Worm (Caenorhabditis elegans) whole organism, young adult: ENCODE results near the gene Y82E9BR.9.
"Not testable (repeated sequence)": the region's sequence is repeated elsewhere in the genome, so short reads cannot be mapped to it uniquely, and the experiment has no call there.

Experiments
- B0261.1 ChIP-seq: sonication (generic microtip); optimal IDR thresholded peaks from 2 replicates; lab custom pipeline; 2016; ENCODE audit warnings: mild to moderate bottlenecking, missing genetic modification characterization, moderate library complexity, missing compliant biosample characterization
- F10E7.11 ChIP-seq: sonication (generic microtip); optimal IDR thresholded peaks from 2 replicates; lab custom pipeline; 2017; ENCODE audit warnings: mild to moderate bottlenecking, missing genetic modification characterization, moderate library complexity, missing compliant biosample characterization
- F33H1.4 ChIP-seq: fragments of 200-800 bp; sonication (Bioruptor generic); IDR thresholded peaks from 2 replicates; pipeline ENCODE4 v1.3.6; 2022; ENCODE audit warnings: missing genetic modification reagents, missing genetic modification characterization, missing compliant biosample characterization
- F52B5.7 ChIP-seq: sonication (generic microtip); optimal IDR thresholded peaks from 2 replicates; lab custom pipeline; 2016; ENCODE audit warnings: mild to moderate bottlenecking, missing genetic modification characterization, missing compliant biosample characterization
- K11D2.4 ChIP-seq: fragments of 200-800 bp; sonication (Bioruptor generic); IDR thresholded peaks from 2 replicates; pipeline ENCODE4 v1.3.6; 2022; ENCODE audit warnings: missing genetic modification reagents, missing genetic modification characterization, missing compliant biosample characterization
- Y53F4B.3 ChIP-seq: fragments of 200-800 bp; sonication (Bioruptor generic); IDR thresholded peaks from 2 replicates; pipeline ENCODE4 v1.3.6; 2022; ENCODE audit warnings: missing genetic modification reagents, missing genetic modification characterization, missing compliant biosample characterization
- attf-5 ChIP-seq: fragments of 200-800 bp; sonication (Bioruptor generic); optimal IDR thresholded peaks from 2 replicates; lab custom pipeline; 2018; ENCODE audit warnings: mild to moderate bottlenecking, missing genetic modification characterization, missing compliant biosample characterization
- ccch-3 ChIP-seq: fragments of 200-800 bp; sonication (Bioruptor generic); optimal IDR thresholded peaks from 2 replicates; lab custom pipeline; 2018; ENCODE audit warnings: mild to moderate bottlenecking, missing genetic modification characterization, missing compliant biosample characterization
- cebp-2 ChIP-seq: fragments of 200-800 bp; sonication (Bioruptor generic); IDR thresholded peaks from 2 replicates; pipeline ENCODE4 v1.3.6; 2022; ENCODE audit warnings: missing genetic modification characterization, missing compliant biosample characterization
- ceh-58 ChIP-seq: fragments of 200-800 bp; sonication (Bioruptor generic); IDR thresholded peaks from 2 replicates; pipeline ENCODE4 v1.3.6; 2022; ENCODE audit warnings: missing genetic modification characterization, missing compliant biosample characterization
- ceh-79 ChIP-seq: sonication (generic microtip); optimal IDR thresholded peaks from 2 replicates; lab custom pipeline; 2017; ENCODE audit warnings: mild to moderate bottlenecking, missing genetic modification characterization, missing compliant biosample characterization
- die-1 ChIP-seq: sonication (generic microtip); optimal IDR thresholded peaks from 2 replicates; lab custom pipeline; 2016; ENCODE audit warnings: missing genotype, mild to moderate bottlenecking, missing genetic modification characterization, missing compliant biosample characterization
- egrh-3 ChIP-seq: fragments of 200-800 bp; sonication (Bioruptor generic); IDR thresholded peaks from 2 replicates; pipeline ENCODE4 v1.3.6; 2022; ENCODE audit warnings: missing genetic modification reagents, missing genetic modification characterization, missing compliant biosample characterization
- ekl-4 ChIP-seq: fragments of 200-800 bp; sonication (Bioruptor generic); IDR thresholded peaks from 2 replicates; pipeline ENCODE4 v1.3.6; 2022; ENCODE audit warnings: missing genetic modification reagents, missing genetic modification characterization, missing compliant biosample characterization
- him-1 ChIP-seq: sonication (generic microtip); optimal IDR thresholded peaks from 2 replicates; lab custom pipeline; 2016; ENCODE audit warnings: missing genotype, missing genetic modification reagents, missing genetic modification characterization, missing compliant biosample characterization
- hlh-12 ChIP-seq: sonication (generic microtip); optimal IDR thresholded peaks from 2 replicates; lab custom pipeline; 2016; ENCODE audit warnings: missing genetic modification characterization, missing compliant biosample characterization
- hmg-20 ChIP-seq: fragments of 200-800 bp; sonication (Bioruptor generic); IDR thresholded peaks from 2 replicates; pipeline ENCODE4 v1.3.6; 2022; ENCODE audit warnings: missing genetic modification reagents, missing genetic modification characterization, missing compliant biosample characterization
- lin-26 ChIP-seq: fragments of 200-800 bp; sonication (Bioruptor generic); IDR thresholded peaks from 2 replicates; pipeline ENCODE4 v1.3.6; 2022; ENCODE audit warnings: missing genetic modification reagents, missing genetic modification characterization, missing compliant biosample characterization
- lin-54 ChIP-seq: fragments of 200-800 bp; sonication (Bioruptor generic); optimal IDR thresholded peaks from 2 replicates; lab custom pipeline; 2018; ENCODE audit warnings: mild to moderate bottlenecking, missing genetic modification characterization, missing compliant biosample characterization
- lir-1 ChIP-seq: fragments of 200-800 bp; sonication (Bioruptor generic); conservative IDR thresholded peaks from 2 replicates; pipeline ENCODE4 v1.3.6; 2022; ENCODE audit warnings: missing genetic modification reagents, missing genetic modification characterization, missing compliant biosample characterization
- madf-10 ChIP-seq: sonication (generic microtip); optimal IDR thresholded peaks from 2 replicates; lab custom pipeline; 2016; ENCODE audit warnings: mild to moderate bottlenecking, missing genetic modification characterization, missing compliant biosample characterization
- nfyb-1 ChIP-seq: fragments of 200-800 bp; sonication (Bioruptor generic); IDR thresholded peaks from 2 replicates; pipeline ENCODE4 v1.3.6; 2022; ENCODE audit warnings: missing genetic modification reagents, missing genetic modification characterization, missing compliant biosample characterization
- nhr-27 ChIP-seq: fragments of 200-800 bp; sonication (Bioruptor generic); optimal IDR thresholded peaks from 2 replicates; lab custom pipeline; 2018; ENCODE audit warnings: mild to moderate bottlenecking, missing genetic modification characterization, moderate library complexity, missing compliant biosample characterization
- nhr-80 ChIP-seq: sonication (generic microtip); optimal IDR thresholded peaks from 2 replicates; lab custom pipeline; 2016; ENCODE audit warnings: missing genetic modification characterization, missing compliant biosample characterization
- rcor-1 ChIP-seq: fragments of 200-800 bp; sonication (Bioruptor generic); IDR thresholded peaks from 2 replicates; pipeline ENCODE4 v1.3.6; 2022; ENCODE audit warnings: missing genetic modification reagents, missing genetic modification characterization, missing compliant biosample characterization
- rpc-1 ChIP-seq, 2 experiments: fragments of 150-350 bp in 1 of 2; sonication (generic microtip) in 1 of 2; optimal IDR thresholded peaks; 2 replicates each; lab custom pipeline; 2014 to 2018; ENCODE audit warnings: missing biosample characterization in 1 of 2, missing genetic modification characterization in 1 of 2, missing genetic modification reagents in 1 of 2, missing genotype in 1 of 2
- sea-2 ChIP-seq: fragments of 200-800 bp; sonication (Bioruptor generic); IDR thresholded peaks from 2 replicates; pipeline ENCODE4 v1.3.6; 2022; ENCODE audit warnings: missing genetic modification characterization, missing compliant biosample characterization
- snpc-1.1 ChIP-seq: sonication (generic microtip); optimal IDR thresholded peaks from 2 replicates; lab custom pipeline; 2017; ENCODE audit warnings: missing genetic modification characterization, mild to moderate bottlenecking, missing compliant biosample characterization, antibody characterized with exemption, moderate library complexity, missing genotype, missing genetic modification reagents; ENCODE audit not compliant: insufficient read depth
- snpc-1.3 ChIP-seq: sonication (generic microtip); optimal IDR thresholded peaks from 2 replicates; lab custom pipeline; 2017; ENCODE audit warnings: missing genetic modification characterization, mild to moderate bottlenecking, missing compliant biosample characterization, antibody characterized with exemption, moderate library complexity, missing genotype, missing genetic modification reagents; ENCODE audit not compliant: insufficient read depth
- tbp1 ChIP-seq: fragments of 200-800 bp; sonication (Bioruptor generic); optimal IDR thresholded peaks from 2 replicates; lab custom pipeline; 2018; ENCODE audit warnings: mild to moderate bottlenecking, missing genetic modification characterization, missing compliant biosample characterization
- unc-130 ChIP-seq: sonication (generic microtip); optimal IDR thresholded peaks from 2 replicates; lab custom pipeline; 2016; ENCODE audit warnings: missing genetic modification reagents, missing genetic modification characterization, missing compliant biosample characterization
- xnd-1 ChIP-seq: sonication (generic microtip); optimal IDR thresholded peaks from 2 replicates; lab custom pipeline; 2016; ENCODE audit warnings: missing genotype, missing genetic modification reagents, missing genetic modification characterization, missing compliant biosample characterization
- zfh-2 ChIP-seq: fragments of 200-800 bp; sonication (Bioruptor generic); conservative IDR thresholded peaks from 2 replicates; pipeline ENCODE4 v1.3.6; 2022; ENCODE audit warnings: missing genetic modification reagents, missing genetic modification characterization, missing compliant biosample characterization
- ztf-3 ChIP-seq: fragments of 200-800 bp; sonication (Bioruptor generic); optimal IDR thresholded peaks from 2 replicates; lab custom pipeline; 2018; ENCODE audit warnings: mild to moderate bottlenecking, missing genetic modification characterization, missing compliant biosample characterization

Y82E9BR.9 gene

ce11 chrIII:1375491-1375890 is 15.9 kb upstream of the Y82E9BR.9 start, which contains the start of gene Y82E9BR.10:
TSS of gene Y82E9BR.10 (minus strand) at chrIII:1375591.
- not testable (repeated sequence) for TF ChIP-seq ekl-4 (GFP tag; lab: Robert Waterston, UW); xnd-1; F10E7.11 (tag; lab: Kevin White, UChicago)
- TF ChIP-seq, all 124 proteins: peak for 0; not testable (repeated sequence) for 124

- TF ChIP-seq Y53F4B.3 (no peak), sea-2 (GFP tag; lab: Robert Waterston, UW) (no peak), zfh-2 (peak; percentile 67)
Measured at ce11 chrIII:1374355-1374807, 14.8 kb upstream of the Y82E9BR.9 start, which contains the start of gene Y82E9BR.20. TSS of gene Y82E9BR.20 (plus strand) at chrIII:1374405.

ce11 chrIII:1372563-1372962 is 13.0 kb upstream of the Y82E9BR.9 start:
- TF ChIP-seq F52B5.7 (tag; lab: Kevin White, UChicago) (no peak), nhr-27 (tag; lab: Kevin White, UChicago) (no peak)

ce11 chrIII:1357973-1358372 is 1.6 kb downstream of the Y82E9BR.9 start, which contains the start of gene Y82E9BR.8:
TSS of gene Y82E9BR.8 (minus strand) at chrIII:1358073.
- not testable (repeated sequence) for TF ChIP-seq hlh-12 (tag; lab: Kevin White, UChicago); die-1; ceh-79 (tag; lab: Kevin White, UChicago)

- TF ChIP-seq hmg-20 (GFP tag; lab: Robert Waterston, UW) = no peak
- no peak for TF ChIP-seq madf-10
- TF ChIP-seq ceh-58 = no peak
- TF ChIP-seq nhr-80 (tag; lab: Kevin White, UChicago) = no peak
- no peak for TF ChIP-seq F33H1.4
- no peak for TF ChIP-seq unc-130
- TF ChIP-seq snpc-1.3 = no peak
- TF ChIP-seq attf-5 (GFP tag; lab: Kevin White, UChicago) = no peak
- no peak for TF ChIP-seq lir-1
- no peak for TF ChIP-seq rcor-1 (GFP tag; lab: Robert Waterston, UW)
- no peak for TF ChIP-seq ccch-3 (GFP tag; lab: Kevin White, UChicago)
- no peak for TF ChIP-seq hlh-12 (tag; lab: Kevin White, UChicago)
- TF ChIP-seq him-1 (tag; lab: Kevin White, UChicago) = no peak
- TF ChIP-seq, all 124 proteins: peak for 0
Measured at ce11 chrIII:1355320-1355719, 4.2 kb downstream of the Y82E9BR.9 start, which contains the start of gene Y82E9BL.1. TSS of gene Y82E9BL.1 (minus strand) at chrIII:1355420.

ce11 chrIII:1354523-1354922 is 5.0 kb downstream of the Y82E9BR.9 start:
- TF ChIP-seq cebp-2 (GFP tag; lab: Robert Waterston, UW) (no peak), K11D2.4 (GFP tag; lab: Robert Waterston, UW) (no peak), him-1 (tag; lab: Kevin White, UChicago) (peak; percentile 33), nfyb-1 (GFP tag; lab: Robert Waterston, UW) (0 out of 2 replicates have a peak, but pooled peaks have one; percentile 36), die-1 (peak; percentile 25), lin-54 (GFP tag; lab: Kevin White, UChicago) (no peak), B0261.1 (tag; lab: Kevin White, UChicago) (peak; percentile 68), egrh-3 (GFP tag; lab: Robert Waterston, UW) (no peak), lin-26 (GFP tag; lab: Robert Waterston, UW) (peak; percentile 64; the same call in 1 of the 2 replicates), tbp1 (GFP tag; lab: Kevin White, UChicago) (peak; percentile 85), snpc-1.1 (tag; lab: Kevin White, UChicago) (peak; percentile 25), rpc-1 (optimal IDR thresholded peaks at IDR 0.05; lab: Kevin White, UChicago) (peak; percentile 49), rpc-1 (tag; optimal IDR thresholded peaks at IDR 0.05; lab: Kevin White, UChicago) (peak; percentile 72), ztf-3 (GFP tag; lab: Kevin White, UChicago) (no peak)
